Fruit fly (Drosophila melanogaster) whole organism, embryonic: ENCODE measurements around the gene vkg.
A peak's percentile ranks its signal among the peaks of the same experiment; 100 is the strongest.

Experiments used
- CG10321 ChIP-seq: fragments of 200-800 bp; sonication (Bioruptor generic); IDR thresholded peaks from 2 replicates; pipeline ENCODE4 v1.3.6; 2022; ENCODE audit warnings: missing biosample characterization, missing genetic modification characterization
- CG10431 ChIP-seq: fragments of 200-800 bp; sonication (Bioruptor generic); optimal IDR thresholded peaks from 3 replicates; lab custom pipeline; 2018; ENCODE audit warnings: missing biosample characterization, mild to moderate bottlenecking, missing genetic modification characterization
- CG11085 ChIP-seq: fragments of 200-800 bp; sonication (Bioruptor generic); IDR thresholded peaks from 2 replicates; pipeline ENCODE4 v1.3.6; 2022; ENCODE audit warnings: missing biosample characterization, missing genetic modification characterization
- CG12942 ChIP-seq: fragments of 200-800 bp; sonication (Bioruptor generic); optimal IDR thresholded peaks from 3 replicates; lab custom pipeline; 2016; ENCODE audit warnings: missing biosample characterization, missing genetic modification characterization
- CG1603 ChIP-seq: fragments of 200-800 bp; sonication (Bioruptor generic); optimal IDR thresholded peaks from 2 replicates; lab custom pipeline; 2019; ENCODE audit warnings: missing biosample characterization, mild to moderate bottlenecking, missing genetic modification characterization, moderate library complexity
- CG16779 ChIP-seq: fragments of 200-800 bp; sonication (Bioruptor generic); IDR thresholded peaks from 2 replicates; pipeline ENCODE4 v1.3.6; 2022; ENCODE audit warnings: missing biosample characterization, missing genetic modification characterization
- CG17186 ChIP-seq: fragments of 200-800 bp; sonication (Bioruptor generic); optimal IDR thresholded peaks from 3 replicates; lab custom pipeline; 2017; ENCODE audit warnings: missing biosample characterization, missing genetic modification reagents, missing genetic modification characterization
- CG17829 ChIP-seq: fragments of 200-800 bp; optimal IDR thresholded peaks from 2 replicates; lab custom pipeline; 2019; ENCODE audit warnings: missing biosample characterization, mild to moderate bottlenecking, missing genetic modification characterization, moderate library complexity
- CG1832 ChIP-seq: fragments of 200-800 bp; sonication (Bioruptor generic); optimal IDR thresholded peaks from 2 replicates; lab custom pipeline; 2017; ENCODE audit warnings: missing biosample characterization, mild to moderate bottlenecking, missing genetic modification characterization, inconsistent platforms
- CG18599 ChIP-seq: fragments of 200-800 bp; sonication (Bioruptor generic); optimal IDR thresholded peaks from 3 replicates; lab custom pipeline; 2017; ENCODE audit warnings: missing biosample characterization, missing genetic modification characterization, mild to moderate bottlenecking, moderate library complexity, missing genetic modification reagents
- CG2202 ChIP-seq: fragments of 200-800 bp; sonication (Bioruptor generic); optimal IDR thresholded peaks from 2 replicates; lab custom pipeline; 2018; ENCODE audit warnings: missing biosample characterization, mild to moderate bottlenecking, missing genetic modification characterization
- CG2678 ChIP-seq: fragments of 200-800 bp; sonication (Bioruptor generic); optimal IDR thresholded peaks from 3 replicates; lab custom pipeline; 2019; ENCODE audit warnings: missing biosample characterization, mild to moderate bottlenecking, missing genetic modification characterization, moderate library complexity
- CG31365 ChIP-seq: fragments of 200-800 bp; sonication (Bioruptor generic); optimal IDR thresholded peaks from 2 replicates; lab custom pipeline; 2018; ENCODE audit warnings: missing biosample characterization, mild to moderate bottlenecking, missing genetic modification characterization
- CG32772 ChIP-seq: fragments of 200-800 bp; sonication (Bioruptor generic); IDR thresholded peaks from 2 replicates; pipeline ENCODE4 v1.3.6; 2022; ENCODE audit warnings: missing biosample characterization, missing genetic modification characterization
- CG3407 ChIP-seq: fragments of 200-800 bp; sonication (Bioruptor generic); optimal IDR thresholded peaks from 2 replicates; lab custom pipeline; 2018; ENCODE audit warnings: missing biosample characterization, mild to moderate bottlenecking, missing genetic modification characterization
- CG4282 ChIP-seq: fragments of 200-800 bp; sonication (Bioruptor generic); optimal IDR thresholded peaks from 2 replicates; lab custom pipeline; 2016; ENCODE audit warnings: missing biosample characterization, missing genetic modification characterization
- CG6854 ChIP-seq: fragments of 200-800 bp; sonication (Bioruptor generic); optimal IDR thresholded peaks from 3 replicates; lab custom pipeline; 2017; ENCODE audit warnings: missing biosample characterization, mild to moderate bottlenecking, missing genetic modification characterization
- CG7786 ChIP-seq: fragments of 200-800 bp; sonication (Bioruptor generic); optimal IDR thresholded peaks from 2 replicates; lab custom pipeline; 2016; ENCODE audit warnings: missing biosample characterization, missing genetic modification characterization
- CG7839 ChIP-seq: fragments of 200-800 bp; sonication (Bioruptor generic); optimal IDR thresholded peaks from 3 replicates; lab custom pipeline; 2018; ENCODE audit warnings: missing biosample characterization, mild to moderate bottlenecking, missing genetic modification characterization, moderate library complexity
- CG8281 ChIP-seq: fragments of 200-800 bp; sonication (Bioruptor generic); optimal IDR thresholded peaks from 2 replicates; lab custom pipeline; 2018; ENCODE audit warnings: missing biosample characterization, mild to moderate bottlenecking, missing genetic modification characterization, moderate library complexity
- CG8388 ChIP-seq: fragments of 200-800 bp; sonication (Bioruptor generic); optimal IDR thresholded peaks from 2 replicates; lab custom pipeline; 2019; ENCODE audit warnings: missing biosample characterization, mild to moderate bottlenecking, missing genetic modification characterization, moderate library complexity
- CTCF ChIP-seq: fragments of 200-800 bp; sonication (Bioruptor generic); optimal IDR thresholded peaks from 2 replicates; lab custom pipeline; 2017; ENCODE audit warnings: missing biosample characterization, mild to moderate bottlenecking, missing genetic modification characterization, moderate library complexity
- D19A ChIP-seq: fragments of 200-800 bp; optimal IDR thresholded peaks from 3 replicates; lab custom pipeline; 2019; ENCODE audit warnings: missing biosample characterization, mild to moderate bottlenecking, missing genetic modification characterization, moderate library complexity
- Doc2 ChIP-seq: fragments of 200-800 bp; sonication (Bioruptor generic); IDR thresholded peaks from 2 replicates; pipeline ENCODE4 v1.3.6; 2022; ENCODE audit warnings: missing biosample characterization, missing genetic modification characterization
- Drgx ChIP-seq: fragments of 200-800 bp; sonication (Bioruptor generic); IDR thresholded peaks from 2 replicates; pipeline ENCODE4 v1.3.6; 2022; ENCODE audit warnings: missing biosample characterization, missing genetic modification characterization
- ERR ChIP-seq: fragments of 200-800 bp; sonication (Bioruptor generic); optimal IDR thresholded peaks from 2 replicates; lab custom pipeline; 2016; ENCODE audit warnings: missing biosample characterization, missing genetic modification characterization
- Fer3 ChIP-seq: fragments of 200-800 bp; sonication (Bioruptor generic); optimal IDR thresholded peaks from 2 replicates; lab custom pipeline; 2018; ENCODE audit warnings: missing biosample characterization, mild to moderate bottlenecking, missing genetic modification characterization, moderate library complexity
- HLH3B ChIP-seq: fragments of 200-800 bp; sonication (Bioruptor generic); IDR thresholded peaks from 2 replicates; pipeline ENCODE4 v1.3.6; 2022; ENCODE audit warnings: missing biosample characterization, missing genetic modification characterization
- HLH54F ChIP-seq: fragments of 200-800 bp; sonication (Bioruptor generic); optimal IDR thresholded peaks from 3 replicates; lab custom pipeline; 2016; ENCODE audit warnings: missing biosample characterization, missing genetic modification characterization
- Hsf ChIP-seq: fragments of 200-800 bp; sonication (Bioruptor generic); optimal IDR thresholded peaks from 3 replicates; lab custom pipeline; 2016; ENCODE audit warnings: missing biosample characterization, missing genetic modification characterization
- Jarid2 ChIP-seq: fragments of 200-800 bp; sonication (Bioruptor generic); optimal IDR thresholded peaks from 3 replicates; lab custom pipeline; 2017; ENCODE audit warnings: mild to moderate bottlenecking, missing biosample characterization, missing genetic modification reagents, missing genetic modification characterization
- MTF-1 ChIP-seq: fragments of 200-800 bp; sonication (Bioruptor generic); optimal IDR thresholded peaks from 2 replicates; lab custom pipeline; 2018; ENCODE audit warnings: missing biosample characterization, mild to moderate bottlenecking, missing genetic modification characterization, borderline replicate concordance
- Meics ChIP-seq: fragments of 200-800 bp; sonication (Bioruptor generic); optimal IDR thresholded peaks from 2 replicates; lab custom pipeline; 2017; ENCODE audit warnings: missing biosample characterization, mild to moderate bottlenecking, missing genetic modification characterization
- Mes4 ChIP-seq: fragments of 200-800 bp; sonication (Bioruptor generic); optimal IDR thresholded peaks from 2 replicates; lab custom pipeline; 2016; ENCODE audit warnings: missing biosample characterization, missing genetic modification characterization
- NfI ChIP-seq: fragments of 200-800 bp; sonication (Bioruptor generic); optimal IDR thresholded peaks from 3 replicates; lab custom pipeline; 2018; ENCODE audit warnings: missing biosample characterization, mild to moderate bottlenecking, missing genetic modification characterization, moderate library complexity
- Oli ChIP-seq: fragments of 200-800 bp; sonication (Bioruptor generic); optimal IDR thresholded peaks from 2 replicates; lab custom pipeline; 2018; ENCODE audit warnings: missing biosample characterization, mild to moderate bottlenecking, missing genetic modification characterization, moderate library complexity
- Optix ChIP-seq: fragments of 200-800 bp; sonication (Bioruptor generic); IDR thresholded peaks from 3 replicates; pipeline ENCODE4 v1.3.6; 2022; ENCODE audit warnings: missing biosample characterization, missing genetic modification characterization
- Poxn ChIP-seq: fragments of 200-800 bp; sonication (Bioruptor generic); IDR thresholded peaks from 2 replicates; pipeline ENCODE4 v1.3.6; 2022; ENCODE audit warnings: missing biosample characterization, missing genetic modification characterization
- Scr ChIP-seq: fragments of 200-800 bp; sonication (Bioruptor generic); IDR thresholded peaks from 2 replicates; pipeline ENCODE4 v1.3.6; 2022; ENCODE audit warnings: missing biosample characterization, missing genetic modification characterization; ENCODE audit not compliant: partially characterized antibody
- Sox100B ChIP-seq: fragments of 200-800 bp; sonication (Bioruptor generic); optimal IDR thresholded peaks from 3 replicates; lab custom pipeline; 2018; ENCODE audit warnings: missing biosample characterization, mild to moderate bottlenecking, missing genetic modification characterization
- dati ChIP-seq: fragments of 200-800 bp; sonication (Bioruptor generic); IDR thresholded peaks from 2 replicates; pipeline ENCODE4 v1.3.6; 2022; ENCODE audit warnings: missing biosample characterization, missing genetic modification characterization
- fd64A ChIP-seq: fragments of 200-800 bp; sonication (Bioruptor generic); optimal IDR thresholded peaks from 3 replicates; lab custom pipeline; 2018; ENCODE audit warnings: missing biosample characterization, mild to moderate bottlenecking, missing genetic modification characterization
- gt ChIP-seq: fragments of 200-800 bp; sonication (Bioruptor generic); IDR thresholded peaks from 2 replicates; pipeline ENCODE4 v1.3.6; 2022; ENCODE audit warnings: missing biosample characterization, missing genetic modification characterization
- insv ChIP-seq, 2 experiments: fragments of 200-800 bp; sonication (Bioruptor generic); optimal IDR thresholded peaks; 3 replicates each; lab custom pipeline; 2016 to 2018; ENCODE audit warnings: missing biosample characterization in 2 of 2, missing genetic modification characterization in 2 of 2
- lola ChIP-seq, 3 experiments: fragments of >200 bp in 2 of 3; fragments of 200-800 bp in 1 of 3; sonication (Bioruptor generic) in 1 of 3; optimal IDR thresholded peaks; 2 replicates each; lab custom pipeline; 2017 to 2019; ENCODE audit warnings: missing biosample characterization in 3 of 3, missing genetic modification characterization in 3 of 3, mild to moderate bottlenecking in 1 of 3, moderate library complexity in 1 of 3
- otp ChIP-seq: fragments of 200-800 bp; sonication (Bioruptor generic); IDR thresholded peaks from 3 replicates; pipeline ENCODE4, ENCODE4 v1.3.6; 2022; ENCODE audit warnings: missing biosample characterization, missing genetic modification characterization
- pzg ChIP-seq: fragments of 200-800 bp; sonication (Bioruptor generic); optimal IDR thresholded peaks from 3 replicates; lab custom pipeline; 2018; ENCODE audit warnings: missing biosample characterization, mild to moderate bottlenecking, missing genetic modification characterization, moderate library complexity
- twi ChIP-seq: fragments of 200-800 bp; optimal IDR thresholded peaks from 2 replicates; lab custom pipeline; 2019; ENCODE audit warnings: missing biosample characterization, mild to moderate bottlenecking, missing genetic modification characterization, moderate library complexity
- yki ChIP-seq: fragments of >200 bp; optimal IDR thresholded peaks from 3 replicates; lab custom pipeline; 2018
- zen2 ChIP-seq: fragments of 200-800 bp; sonication (Bioruptor generic); IDR thresholded peaks from 3 replicates; pipeline ENCODE4 v1.3.6; 2022; ENCODE audit warnings: missing biosample characterization, missing genetic modification characterization; ENCODE audit not compliant: partially characterized antibody

Gene vkg

DNA sequence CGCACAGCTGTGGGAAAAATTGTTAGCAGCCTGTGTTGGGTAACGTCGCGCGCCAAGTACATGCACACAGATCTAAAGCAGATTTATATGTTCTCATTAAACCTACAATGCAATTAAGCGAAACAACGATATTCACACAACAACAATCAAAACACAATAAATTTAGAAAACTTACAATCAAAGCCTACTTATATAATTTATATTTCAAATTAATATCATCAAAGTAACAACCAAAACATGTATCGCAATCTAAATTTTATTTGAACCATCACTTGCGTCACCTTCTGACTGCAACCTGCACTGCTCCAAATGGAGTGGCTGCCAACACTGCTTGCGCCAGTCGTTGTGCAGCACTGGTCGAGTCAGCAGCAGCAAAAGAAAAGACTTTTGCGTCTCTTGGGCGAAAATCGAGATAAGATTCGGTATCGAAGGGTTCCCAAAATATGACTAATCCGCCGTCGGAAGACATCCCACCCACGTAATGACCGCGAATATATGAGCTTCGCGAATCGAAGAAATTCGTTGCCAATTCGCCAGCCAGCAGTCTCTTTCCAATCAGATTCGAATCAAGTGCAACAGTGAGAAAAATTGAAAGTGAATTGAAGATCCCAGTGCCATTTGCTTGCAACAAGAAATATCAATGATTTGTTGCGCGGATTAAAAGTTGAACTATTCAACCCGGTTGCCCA, 46.6 kb downstream of the vkg start, which contains the start of the genes CG8892 and CG34126 (continued):
- TF ChIP-seq D19A (tag; lab: Kevin White, UChicago) (peak; percentile 87), insv (GFP tag; optimal IDR thresholded peaks at IDR 0.05; lab: Kevin White, UChicago) (peak in 1 of 2 experiments; percentile 91), CG1603 (tag; lab: Kevin White, UChicago) (peak; percentile 85), twi (peak; percentile 97), Drgx (GFP tag; lab: Robert Waterston, UW) (peak; percentile 91), CG8388 (peak; percentile 93), CG1832 (peak; percentile 3), otp (GFP tag; lab: Robert Waterston, UW) (peak; percentile 85), fd64A (peak; percentile 77), CG3407 (peak; percentile 94), Doc2 (GFP tag; lab: Robert Waterston, UW) (peak; percentile 93), HLH3B (GFP tag; lab: Robert Waterston, UW) (peak; percentile 94), Sox100B (GFP tag; lab: Kevin White, UChicago) (peak; percentile 96), CG2678 (peak; percentile 97), CG11085 (GFP tag; lab: Robert Waterston, UW) (peak; percentile 94), ERR (GFP tag; lab: Kevin White, UChicago) (peak; percentile 87), CG10431 (GFP tag; lab: Kevin White, UChicago) (peak; percentile 84), NfI (peak; percentile 98), CG4282 (GFP tag; lab: Kevin White, UChicago) (peak; percentile 88), Scr (GFP tag; lab: Robert Waterston, UW) (peak; percentile 24; the same call in 1 of the 2 replicates), CG32772 (peak; percentile 96), CG17829 (peak; percentile 98), CG18599 (peak; percentile 98), lola (GFP tag; optimal IDR thresholded peaks at IDR 0.05; lab: Kevin White, UChicago) (peak in 1 of 3 experiments; percentile 98), Meics (GFP tag; lab: Kevin White, UChicago) (peak; percentile 97), Hsf (peak; percentile 99), CG8281 (tag; lab: Kevin White, UChicago) (peak; percentile 87), Optix (GFP tag; lab: Robert Waterston, UW) (peak; percentile 92), CG12942 (GFP tag; lab: Kevin White, UChicago) (peak; percentile 99), gt (GFP tag; lab: Robert Waterston, UW) (peak; percentile 94), CTCF (peak; percentile 57), CG17186 (GFP tag; lab: Kevin White, UChicago) (peak; percentile 95), CG16779 (GFP tag; lab: Robert Waterston, UW) (peak; percentile 85), dati (peak; percentile 83), Poxn (GFP tag; lab: Robert Waterston, UW) (peak; percentile 86), CG7786 (GFP tag; lab: Kevin White, UChicago) (peak; percentile 96), CG2202 (peak; percentile 91), MTF-1 (GFP tag; lab: Kevin White, UChicago) (peak; percentile 81), HLH54F (peak; percentile 98), Jarid2 (GFP tag; lab: Kevin White, UChicago) (peak; percentile 88), CG10321 (GFP tag; lab: Robert Waterston, UW) (peak; percentile 69), pzg (GFP tag; lab: Kevin White, UChicago) (peak; percentile 84), Fer3 (tag; lab: Kevin White, UChicago) (peak; percentile 97), Mes4 (GFP tag; lab: Kevin White, UChicago) (peak; percentile 87), zen2 (no peak), Oli (peak; percentile 96), CG7839 (peak; percentile 97), yki (lab: Kevin White, UChicago) (no peak), CG31365 (peak; percentile 66), CG6854 (GFP tag; lab: Kevin White, UChicago) (peak; percentile 89)
